Fruit fly (Drosophila melanogaster) whole organism, embryonic: Measurements from ENCODE around the gene PH4alphaEFB.

Experiments
- Blimp-1 ChIP-seq: fragments of 200-800 bp; sonication (Bioruptor generic); optimal IDR thresholded peaks from 3 replicates; lab custom pipeline; 2018; ENCODE audit warnings: missing biosample characterization, missing genetic modification characterization, mild to moderate bottlenecking, moderate library complexity, missing genetic modification reagents
- CG10959 ChIP-seq: fragments of 200-800 bp; sonication (Bioruptor generic); IDR thresholded peaks from 2 replicates; pipeline ENCODE4 v1.3.6; 2022; ENCODE audit warnings: missing biosample characterization, missing genetic modification characterization
- CG10979 ChIP-seq: fragments of 200-800 bp; sonication (Bioruptor generic); optimal IDR thresholded peaks from 2 replicates; lab custom pipeline; 2018; ENCODE audit warnings: missing biosample characterization, mild to moderate bottlenecking, missing genetic modification characterization, moderate library complexity
- CG13296 ChIP-seq: fragments of 200-800 bp; sonication (Bioruptor generic); optimal IDR thresholded peaks from 3 replicates; lab custom pipeline; 2018; ENCODE audit warnings: missing biosample characterization, mild to moderate bottlenecking, missing genetic modification characterization
- CG13424 ChIP-seq: fragments of 200-800 bp; sonication (Bioruptor generic); optimal IDR thresholded peaks from 2 replicates; lab custom pipeline; 2019; ENCODE audit warnings: missing biosample characterization, mild to moderate bottlenecking, missing genetic modification characterization, moderate library complexity
- CG13624 ChIP-seq: fragments of 200-800 bp; sonication (Bioruptor generic); optimal IDR thresholded peaks from 2 replicates; lab custom pipeline; 2016; ENCODE audit warnings: missing biosample characterization, missing genetic modification characterization
- CG14441 ChIP-seq: fragments of 200-800 bp; sonication (Bioruptor generic); IDR thresholded peaks from 2 replicates; pipeline ENCODE4 v1.3.6; 2022; ENCODE audit warnings: missing biosample characterization, missing genetic modification characterization
- CG15011 ChIP-seq: fragments of 200-800 bp; sonication (Bioruptor generic); optimal IDR thresholded peaks from 3 replicates; lab custom pipeline; 2018; ENCODE audit warnings: missing biosample characterization, mild to moderate bottlenecking, missing genetic modification characterization
- CG15269 ChIP-seq: fragments of 200-800 bp; sonication (Bioruptor generic); optimal IDR thresholded peaks from 2 replicates; lab custom pipeline; 2018; ENCODE audit warnings: missing biosample characterization, mild to moderate bottlenecking, missing genetic modification characterization, moderate library complexity
- CG15479 ChIP-seq: fragments of 200-800 bp; sonication (Bioruptor generic); optimal IDR thresholded peaks from 3 replicates; lab custom pipeline; 2019; ENCODE audit warnings: missing biosample characterization, mild to moderate bottlenecking, missing genetic modification characterization, moderate library complexity
- CG15696 ChIP-seq: fragments of 200-800 bp; sonication (Bioruptor generic); optimal IDR thresholded peaks from 2 replicates; lab custom pipeline; 2019; ENCODE audit warnings: missing biosample characterization, mild to moderate bottlenecking, missing genetic modification characterization, moderate library complexity
- CG17568 ChIP-seq: fragments of 200-800 bp; sonication (Bioruptor generic); optimal IDR thresholded peaks from 2 replicates; lab custom pipeline; 2018; ENCODE audit warnings: missing biosample characterization, mild to moderate bottlenecking, missing genetic modification characterization, moderate library complexity
- CG18599 ChIP-seq: fragments of 200-800 bp; sonication (Bioruptor generic); optimal IDR thresholded peaks from 3 replicates; lab custom pipeline; 2017; ENCODE audit warnings: missing biosample characterization, missing genetic modification characterization, mild to moderate bottlenecking, moderate library complexity, missing genetic modification reagents
- CG2120 ChIP-seq: fragments of 200-800 bp; sonication (Bioruptor generic); optimal IDR thresholded peaks from 3 replicates; lab custom pipeline; 2016; ENCODE audit warnings: missing biosample characterization, missing genetic modification characterization
- CG30403 ChIP-seq: fragments of 200-800 bp; sonication (Bioruptor generic); optimal IDR thresholded peaks from 3 replicates; lab custom pipeline; 2016; ENCODE audit warnings: missing biosample characterization, missing genetic modification characterization
- CG4424 ChIP-seq: fragments of 200-800 bp; sonication (Bioruptor generic); optimal IDR thresholded peaks from 3 replicates; lab custom pipeline; 2016; ENCODE audit warnings: missing biosample characterization, missing genetic modification characterization
- CG4617 ChIP-seq: fragments of 200-800 bp; sonication (Bioruptor generic); optimal IDR thresholded peaks from 3 replicates; lab custom pipeline; 2016; ENCODE audit warnings: missing biosample characterization, missing genetic modification characterization, borderline replicate concordance
- CG6683 ChIP-seq: fragments of 200-800 bp; sonication (Bioruptor generic); optimal IDR thresholded peaks from 2 replicates; lab custom pipeline; 2017; ENCODE audit warnings: missing biosample characterization, mild to moderate bottlenecking, missing genetic modification characterization, missing genetic modification reagents
- CG7839 ChIP-seq: fragments of 200-800 bp; sonication (Bioruptor generic); optimal IDR thresholded peaks from 3 replicates; lab custom pipeline; 2018; ENCODE audit warnings: missing biosample characterization, mild to moderate bottlenecking, missing genetic modification characterization, moderate library complexity
- CG8388 ChIP-seq: fragments of 200-800 bp; sonication (Bioruptor generic); optimal IDR thresholded peaks from 2 replicates; lab custom pipeline; 2019; ENCODE audit warnings: missing biosample characterization, mild to moderate bottlenecking, missing genetic modification characterization, moderate library complexity
- CrebB ChIP-seq: fragments of 200-800 bp; sonication (Bioruptor generic); optimal IDR thresholded peaks from 3 replicates; lab custom pipeline; 2018; ENCODE audit warnings: missing biosample characterization, mild to moderate bottlenecking, missing genetic modification characterization
- Dll ChIP-seq: fragments of 200-800 bp; sonication (Bioruptor generic); IDR thresholded peaks from 4 replicates; pipeline ENCODE4 v1.3.6; 2022; ENCODE audit warnings: missing biosample characterization, missing genetic modification characterization; ENCODE audit not compliant: partially characterized antibody
- Fer1 ChIP-seq: fragments of 200-800 bp; sonication (Bioruptor generic); optimal IDR thresholded peaks from 2 replicates; lab custom pipeline; 2017; ENCODE audit warnings: missing biosample characterization, mild to moderate bottlenecking, missing genetic modification characterization
- Lim3 ChIP-seq: fragments of 200-800 bp; sonication (Bioruptor generic); IDR thresholded peaks from 2 replicates; pipeline ENCODE4 v1.3.6; 2022; ENCODE audit warnings: missing biosample characterization, missing genetic modification characterization
- Med ChIP-seq: fragments of 200-800 bp; sonication (Bioruptor generic); peaks from one replicate; lab custom pipeline; 2016; ENCODE audit warnings: missing biosample characterization, missing genetic modification characterization, mild to moderate bottlenecking, inconsistent platforms, moderate library complexity
- Meics ChIP-seq: fragments of 200-800 bp; sonication (Bioruptor generic); optimal IDR thresholded peaks from 2 replicates; lab custom pipeline; 2017; ENCODE audit warnings: missing biosample characterization, mild to moderate bottlenecking, missing genetic modification characterization
- Neu2 ChIP-seq: fragments of 200-800 bp; sonication (Bioruptor generic); optimal IDR thresholded peaks from 3 replicates; lab custom pipeline; 2016; ENCODE audit warnings: missing biosample characterization, missing genetic modification characterization, borderline replicate concordance
- Ptx1 ChIP-seq: fragments of 200-800 bp; sonication (Bioruptor generic); IDR thresholded peaks from 2 replicates; pipeline ENCODE4 v1.3.6; 2022; ENCODE audit warnings: missing biosample characterization, missing genetic modification characterization
- Ravus ChIP-seq: fragments of 200-800 bp; sonication (Bioruptor generic); IDR thresholded peaks from 2 replicates; pipeline ENCODE4 v1.3.6; 2022; ENCODE audit warnings: missing biosample characterization, missing genetic modification characterization
- Six4 ChIP-seq: fragments of 200-800 bp; sonication (Bioruptor generic); optimal IDR thresholded peaks from 2 replicates; lab custom pipeline; 2016; ENCODE audit warnings: missing biosample characterization, missing genetic modification characterization
- Sox102F ChIP-seq: fragments of 200-800 bp; sonication (Bioruptor generic); optimal IDR thresholded peaks from 2 replicates; lab custom pipeline; 2018; ENCODE audit warnings: missing biosample characterization, mild to moderate bottlenecking, missing genetic modification characterization, moderate library complexity
- Sry-δ ChIP-seq: fragments of 200-800 bp; sonication (Bioruptor generic); optimal IDR thresholded peaks from 2 replicates; lab custom pipeline; 2016; ENCODE audit warnings: missing biosample characterization, missing genetic modification characterization
- al ChIP-seq: fragments of 200-800 bp; sonication (Bioruptor generic); IDR thresholded peaks from 2 replicates; pipeline ENCODE4 v1.3.6; 2022; ENCODE audit warnings: missing biosample characterization, missing genetic modification characterization
- az2 ChIP-seq: fragments of 200-800 bp; sonication (Bioruptor generic); optimal IDR thresholded peaks from 3 replicates; lab custom pipeline; 2016; ENCODE audit warnings: missing biosample characterization, missing genetic modification characterization
- bsh ChIP-seq, 2 experiments: fragments of 200-800 bp; sonication (Bioruptor generic); optimal IDR thresholded peaks; 2 replicates each; lab custom pipeline; 2017 to 2018; ENCODE audit warnings: mild to moderate bottlenecking in 2 of 2, missing biosample characterization in 2 of 2, missing genetic modification characterization in 2 of 2, moderate library complexity in 1 of 2
- cad ChIP-seq: fragments of >200 bp; optimal IDR thresholded peaks from 2 replicates; lab custom pipeline; 2017; ENCODE audit warnings: missing biosample characterization, missing genetic modification characterization
- dmrt99B ChIP-seq: fragments of 200-800 bp; sonication (Bioruptor generic); optimal IDR thresholded peaks from 2 replicates; lab custom pipeline; 2018; ENCODE audit warnings: missing biosample characterization, mild to moderate bottlenecking, missing genetic modification characterization, moderate library complexity
- lilli ChIP-seq: fragments of 200-800 bp; sonication (Bioruptor generic); optimal IDR thresholded peaks from 3 replicates; lab custom pipeline; 2016; ENCODE audit warnings: missing biosample characterization, missing genetic modification characterization
- lmd ChIP-seq: fragments of 200-800 bp; sonication (Bioruptor generic); IDR thresholded peaks from 2 replicates; pipeline ENCODE4 v1.3.6; 2022; ENCODE audit warnings: missing biosample characterization, missing genetic modification characterization
- lov ChIP-seq, 2 experiments: fragments of 200-800 bp in 1 of 2; fragments of >200 bp in 1 of 2; sonication (Bioruptor generic) in 1 of 2; IDR thresholded peaks in 1 of 2; optimal IDR thresholded peaks in 1 of 2; 2 replicates in 1 of 2; 3 replicates in 1 of 2; pipeline versions ENCODE4 v1.3.6 to Lab custom; 2017 to 2022; ENCODE audit warnings: missing biosample characterization in 1 of 2, missing genetic modification characterization in 1 of 2
- otp ChIP-seq: fragments of 200-800 bp; sonication (Bioruptor generic); IDR thresholded peaks from 3 replicates; pipeline ENCODE4, ENCODE4 v1.3.6; 2022; ENCODE audit warnings: missing biosample characterization, missing genetic modification characterization
- pho ChIP-seq: fragments of 200-800 bp; sonication (Bioruptor generic); optimal IDR thresholded peaks from 2 replicates; lab custom pipeline; 2016; ENCODE audit warnings: missing biosample characterization, missing genetic modification characterization
- slp2 ChIP-seq: fragments of 200-800 bp; sonication (Bioruptor generic); optimal IDR thresholded peaks from 2 replicates; lab custom pipeline; 2016; ENCODE audit warnings: missing biosample characterization, missing genetic modification characterization
- stc ChIP-seq: fragments of 200-800 bp; sonication (Bioruptor generic); IDR thresholded peaks from 2 replicates; pipeline ENCODE4 v1.3.6; 2022; ENCODE audit warnings: missing biosample characterization, missing genetic modification characterization
- tap ChIP-seq: fragments of 200-800 bp; optimal IDR thresholded peaks from 3 replicates; lab custom pipeline; 2019; ENCODE audit warnings: missing biosample characterization, mild to moderate bottlenecking, missing genetic modification characterization, moderate library complexity
- tna ChIP-seq: fragments of 200-800 bp; sonication (Bioruptor generic); IDR thresholded peaks from 2 replicates; pipeline ENCODE4 v1.3.6; 2022; ENCODE audit warnings: missing biosample characterization, missing genetic modification characterization; ENCODE audit not compliant: partially characterized antibody
- trh ChIP-seq: fragments of 200-800 bp; sonication (Bioruptor generic); optimal IDR thresholded peaks from 2 replicates; lab custom pipeline; 2016; ENCODE audit warnings: missing biosample characterization, missing genetic modification characterization
- vvl ChIP-seq: fragments of 200-800 bp; sonication (Bioruptor generic); IDR thresholded peaks from 2 replicates; pipeline ENCODE4 v1.3.6; 2022; ENCODE audit warnings: missing biosample characterization, missing genetic modification characterization

The PH4alphaEFB gene

dm6 chr3R:30461608-30462243, 4.1 kb upstream of the PH4alphaEFB start (continued):
- TF ChIP-seq CG13296 (GFP tag; lab: Kevin White, UChicago): peak; percentile 23
- TF ChIP-seq Med (GFP tag; lab: Kevin White, UChicago): peak; percentile 54
- TF ChIP-seq otp: 0 out of 3 replicates have a peak, but pooled peaks have one; percentile 34
- TF ChIP-seq Ravus: no peak
- TF ChIP-seq CG6683 (GFP tag; lab: Kevin White, UChicago): no peak
- peak; percentile 26 for TF ChIP-seq CG10979 (tag; lab: Kevin White, UChicago)
- no peak for TF ChIP-seq Lim3 (GFP tag; lab: Robert Waterston, UW)
- peak; percentile 28 for TF ChIP-seq tap (tag; lab: Kevin White, UChicago)
- TF ChIP-seq CG13624 (GFP tag; lab: Kevin White, UChicago): no peak
- no peak for TF ChIP-seq slp2 (GFP tag; lab: Kevin White, UChicago)
- TF ChIP-seq vvl (GFP tag; lab: Robert Waterston, UW): peak; percentile 27; the same call in 1 of the 2 replicates
- TF ChIP-seq Blimp-1 (GFP tag; lab: Kevin White, UChicago): peak; percentile 10
- TF ChIP-seq cad (GFP tag; lab: Kevin White, UChicago): no peak
- no peak for TF ChIP-seq CG17568 (GFP tag; lab: Kevin White, UChicago)
- TF ChIP-seq CG14441 (GFP tag; lab: Robert Waterston, UW): peak; percentile 28; the same call in 1 of the 2 replicates
- TF ChIP-seq dmrt99B: peak; percentile 68
- TF ChIP-seq CG7839: peak; percentile 58
- TF ChIP-seq CG18599 (GFP tag; lab: Kevin White, UChicago): peak; percentile 16
- peak; percentile 41 for TF ChIP-seq CG30403 (GFP tag; lab: Kevin White, UChicago)
- TF ChIP-seq al (GFP tag; lab: Robert Waterston, UW): no peak
- peak; percentile 42; the same call in 1 of the 2 replicates for TF ChIP-seq Ptx1 (GFP tag; lab: Robert Waterston, UW)
- TF ChIP-seq Sry-δ (GFP tag; lab: Kevin White, UChicago): no peak
- peak; percentile 33 for TF ChIP-seq Meics
- TF ChIP-seq CG15011 (GFP tag; lab: Kevin White, UChicago): peak; percentile 1
- no peak for TF ChIP-seq tna
- TF ChIP-seq CG2120: peak; percentile 23
- no peak for TF ChIP-seq trh (GFP tag; lab: Kevin White, UChicago)
- no peak for TF ChIP-seq Six4 (GFP tag; lab: Kevin White, UChicago)
- TF ChIP-seq CG4424 (GFP tag; lab: Kevin White, UChicago): peak; percentile 17
- TF ChIP-seq CrebB: no peak
- no peak for TF ChIP-seq lov (optimal IDR thresholded peaks at IDR 0.05; lab: Kevin White, UChicago)
- TF ChIP-seq lov (GFP tag; IDR thresholded peaks at IDR 0.05; lab: Robert Waterston, UW): no peak
- no peak for TF ChIP-seq CG4617 (GFP tag; lab: Kevin White, UChicago)
- TF ChIP-seq stc (GFP tag; lab: Robert Waterston, UW): 0 out of 2 replicates have a peak, but pooled peaks have one; percentile 8
- TF ChIP-seq Neu2 (GFP tag; lab: Kevin White, UChicago): no peak
- no peak for TF ChIP-seq lilli (GFP tag; lab: Kevin White, UChicago)
- peak; percentile 35 for TF ChIP-seq Fer1 (GFP tag; lab: Kevin White, UChicago)
- peak; percentile 17 for TF ChIP-seq CG8388 (GFP tag; lab: Kevin White, UChicago)
- peak; percentile 10 for TF ChIP-seq az2 (GFP tag; lab: Kevin White, UChicago)
- TF ChIP-seq Dll (GFP tag; lab: Robert Waterston, UW): no peak
- TF ChIP-seq lmd (GFP tag; lab: Robert Waterston, UW): no peak
- TF ChIP-seq Sox102F (GFP tag; lab: Kevin White, UChicago): peak; percentile 41
- TF ChIP-seq CG15479 (GFP tag; lab: Kevin White, UChicago): peak; percentile 21
- peak; percentile 41 for TF ChIP-seq CG13424
- peak; percentile 56 for TF ChIP-seq CG15269 (tag; lab: Kevin White, UChicago)
- TF ChIP-seq CG15696 (tag; lab: Kevin White, UChicago): peak; percentile 3
- peak in 1 of 2 experiments; percentile 20 for TF ChIP-seq bsh (GFP tag; optimal IDR thresholded peaks at IDR 0.05; lab: Kevin White, UChicago)
- no peak for TF ChIP-seq pho (GFP tag; lab: Kevin White, UChicago)
- no peak for TF ChIP-seq CG10959 (GFP tag; lab: Robert Waterston, UW)
